Fruit fly (Drosophila melanogaster): ENCODE results near the gene Torsin.

Torsin gene

DNA sequence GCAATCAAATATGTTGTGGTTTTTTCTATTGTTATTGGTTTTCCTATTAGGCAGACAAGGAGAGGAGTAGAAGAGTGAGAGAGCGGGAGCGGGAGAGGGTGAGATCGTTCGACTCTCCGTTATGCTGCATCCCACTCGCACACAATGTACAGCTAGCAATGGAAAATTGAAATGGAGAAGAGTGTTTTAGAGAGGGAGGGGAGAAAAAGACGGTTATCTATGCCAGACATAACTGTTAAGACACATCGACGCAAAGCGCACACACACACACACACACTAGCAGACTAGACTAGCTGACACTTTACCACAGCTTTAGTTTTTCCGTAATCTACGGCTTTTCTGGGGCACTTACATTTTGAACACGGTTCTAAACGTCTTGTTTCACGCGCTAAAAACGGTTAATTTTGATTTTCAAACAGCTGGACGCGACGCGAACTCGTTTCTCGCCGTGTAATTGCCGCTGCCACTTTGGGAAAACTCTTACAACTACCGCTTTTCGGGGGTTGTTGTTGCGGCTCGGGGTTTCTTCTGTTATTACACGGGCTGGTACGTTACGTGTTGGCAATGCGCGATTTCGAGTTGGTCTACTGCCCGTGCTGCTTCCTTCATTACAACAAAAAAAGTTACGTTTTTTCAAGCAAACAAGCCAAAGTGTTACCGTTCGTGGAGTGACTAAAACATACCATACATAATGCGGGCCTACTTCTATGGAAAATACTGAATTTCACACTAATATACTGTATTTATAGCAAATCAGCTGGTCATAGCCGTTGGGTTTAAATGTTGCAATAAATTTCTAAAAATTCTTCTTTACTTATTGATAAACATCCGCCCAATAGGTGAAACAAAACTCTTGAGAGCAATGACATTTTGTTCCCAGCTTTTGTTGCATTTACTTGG lies 29.3 kb upstream of the Torsin start, which contains the start of gene fzr:
Gene fzr, minus strand, starts transcription at position 625 of the 900 bp plus-strand sequence.
- TF ChIP-seq dmrt93B (GFP tag; optimal IDR thresholded peaks at IDR 0.05) (no peak), Rel (GFP tag; optimal IDR thresholded peaks at IDR 0.05) (no peak), Rel (tag; optimal IDR thresholded peaks at IDR 0.05) (peak; percentile 38), Myc (optimal IDR thresholded peaks at IDR 0.05) (peak; percentile 69), CrebA (GFP tag; optimal IDR thresholded peaks at IDR 0.05; ENCODE audit: borderline replicate concordance) (no peak), jim (GFP tag; optimal IDR thresholded peaks at IDR 0.05) (no peak)

DNA sequence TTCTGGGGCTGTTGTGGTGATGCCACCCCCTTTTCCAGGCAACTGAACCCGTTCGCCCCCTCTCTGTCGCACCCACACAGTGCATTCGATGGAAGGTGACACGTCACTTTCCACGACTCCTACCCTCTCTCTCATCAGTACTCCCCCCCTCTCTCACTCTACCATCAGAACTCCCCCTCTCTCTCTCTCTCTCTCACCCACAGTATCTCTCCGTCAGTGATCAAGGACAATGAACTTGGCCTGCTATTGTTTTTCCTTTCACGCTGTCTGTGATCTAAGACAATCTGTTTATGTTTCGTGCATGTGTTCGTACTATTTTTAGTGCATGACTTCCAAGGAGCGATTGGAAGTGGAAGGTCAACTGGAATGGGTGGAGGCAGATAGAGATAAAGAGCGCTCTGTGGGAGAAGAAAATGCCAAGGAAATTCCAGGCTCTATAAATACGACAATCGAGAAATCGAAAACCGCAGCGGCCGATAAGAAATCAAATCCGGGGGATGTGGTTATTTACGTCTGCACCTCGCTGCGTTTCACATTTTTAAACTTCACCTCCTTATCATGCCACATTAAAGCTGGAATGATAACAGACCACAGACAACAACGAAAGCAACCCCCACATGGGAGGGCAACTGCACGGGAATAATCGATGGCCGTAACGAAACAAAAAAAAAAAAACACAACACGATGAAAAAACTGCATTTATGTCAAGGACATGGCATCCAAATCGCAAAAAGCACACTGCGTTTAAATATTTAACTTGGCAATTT lies 28.5 kb upstream of the Torsin start:
- TF ChIP-seq Rel (GFP tag; optimal IDR thresholded peaks at IDR 0.05) (no peak), Rel (tag; optimal IDR thresholded peaks at IDR 0.05) (peak; percentile 15), sage (GFP tag; optimal IDR thresholded peaks at IDR 0.05) (no peak), GATAd (GFP tag; optimal IDR thresholded peaks at IDR 0.05) (peak; percentile 4)

DNA sequence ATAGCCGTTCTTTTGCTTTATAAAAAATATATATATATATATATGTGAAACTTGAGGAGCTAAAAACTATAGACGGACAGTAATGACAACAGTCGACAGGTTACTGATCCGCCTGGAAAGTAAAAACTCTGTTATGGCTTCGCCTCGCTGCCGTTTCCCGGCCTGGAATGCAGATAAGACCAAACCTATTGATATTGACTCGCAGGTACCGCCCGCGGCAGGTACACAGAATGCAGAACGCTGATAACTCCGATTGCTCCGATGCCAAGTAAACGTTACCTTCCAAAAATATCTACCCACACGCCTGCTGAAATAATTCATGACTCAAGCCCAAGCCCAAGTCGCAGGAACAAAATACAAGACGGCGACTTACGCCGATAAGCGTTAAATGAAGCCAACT lies 27.6 kb upstream of the Torsin start:
- TF ChIP-seq foxo (GFP tag; optimal IDR thresholded peaks at IDR 0.05) (no peak), sage (GFP tag; optimal IDR thresholded peaks at IDR 0.05) (no peak), pan (optimal IDR thresholded peaks at IDR 0.05) (no peak), psq (GFP tag; optimal IDR thresholded peaks at IDR 0.05) (no peak), CrebA (GFP tag; optimal IDR thresholded peaks at IDR 0.05; ENCODE audit: borderline replicate concordance) (no peak), Hr83 (GFP tag; optimal IDR thresholded peaks at IDR 0.05; ENCODE audit: poor library complexity, severe bottlenecking) (peak; percentile 22), Rel (GFP tag; optimal IDR thresholded peaks at IDR 0.05) (no peak), Rel (tag; optimal IDR thresholded peaks at IDR 0.05) (no peak), Sp1 (GFP tag; optimal IDR thresholded peaks at IDR 0.05) (peak; percentile 5), dsf (GFP tag; optimal IDR thresholded peaks at IDR 0.05; ENCODE audit: borderline replicate concordance) (peak; percentile 52), usp (GFP tag; optimal IDR thresholded peaks at IDR 0.05) (no peak), rgr (GFP tag; optimal IDR thresholded peaks at IDR 0.05) (peak; percentile 30), lola (GFP tag; optimal IDR thresholded peaks at IDR 0.05) (no peak), dl (GFP tag; optimal IDR thresholded peaks at IDR 0.05; ENCODE audit: insufficient read depth in 1 of 2, partially characterized antibody in 2 of 2) (no peak), tai (GFP tag; optimal IDR thresholded peaks at IDR 0.05) (no peak), OdsH (GFP tag; optimal IDR thresholded peaks at IDR 0.05) (no peak), N (GFP tag; optimal IDR thresholded peaks at IDR 0.05) (no peak), brk (GFP tag; optimal IDR thresholded peaks at IDR 0.05) (no peak), h (GFP tag; optimal IDR thresholded peaks at IDR 0.05) (peak; percentile 30), Dif (GFP tag; optimal IDR thresholded peaks at IDR 0.05; ENCODE audit: partially characterized antibody) (no peak), woc (GFP tag; optimal IDR thresholded peaks at IDR 0.05) (no peak), GATAd (GFP tag; optimal IDR thresholded peaks at IDR 0.05) (peak; percentile 21), Myc (optimal IDR thresholded peaks at IDR 0.05) (no peak), Hnf4 (GFP tag; optimal IDR thresholded peaks at IDR 0.05) (peak; percentile 19), CG9705 (GFP tag; optimal IDR thresholded peaks at IDR 0.05) (no peak), sv (GFP tag; optimal IDR thresholded peaks at IDR 0.05) (no peak), Vsx2 (GFP tag; optimal IDR thresholded peaks at IDR 0.05; ENCODE audit: partially characterized antibody) (no peak), jim (GFP tag; optimal IDR thresholded peaks at IDR 0.05) (no peak), CG32264 (GFP tag; optimal IDR thresholded peaks at IDR 0.05) (no peak), dmrt93B (GFP tag; optimal IDR thresholded peaks at IDR 0.05) (no peak), br (GFP tag; optimal IDR thresholded peaks at IDR 0.05) (peak; percentile 5), Abd-B (GFP tag; optimal IDR thresholded peaks at IDR 0.05) (no peak), ey (GFP tag; optimal IDR thresholded peaks at IDR 0.05) (no peak), fru (GFP tag; optimal IDR thresholded peaks at IDR 0.05) (no peak), Mio (GFP tag; optimal IDR thresholded peaks at IDR 0.05) (no peak), HLH106 (tag; optimal IDR thresholded peaks at IDR 0.05) (no peak), Dfd (GFP tag; optimal IDR thresholded peaks at IDR 0.05) (no peak), Jra (GFP tag; optimal IDR thresholded peaks at IDR 0.05) (no peak), Hr78 (GFP tag; optimal IDR thresholded peaks at IDR 0.05) (no peak)

Measured in whole organism, wandering third instar larva.